Worm (Caenorhabditis elegans) whole organism, young adult: ENCODE results near the gene dnj-11.

Experiments
- B0019.2 ChIP-seq: fragments of 200-800 bp; sonication (Bioruptor generic); conservative IDR thresholded peaks from 2 replicates; pipeline ENCODE4 v1.3.6; 2022; ENCODE audit warnings: missing genetic modification reagents, missing genetic modification characterization, missing compliant biosample characterization
- B0035.1 ChIP-seq: sonication (generic microtip); optimal IDR thresholded peaks from 2 replicates; lab custom pipeline; 2016; ENCODE audit warnings: missing genetic modification characterization, mild to moderate bottlenecking, missing compliant biosample characterization, missing genotype, missing genetic modification reagents
- B0261.1 ChIP-seq: sonication (generic microtip); optimal IDR thresholded peaks from 2 replicates; lab custom pipeline; 2016; ENCODE audit warnings: mild to moderate bottlenecking, missing genetic modification characterization, moderate library complexity, missing compliant biosample characterization
- C06A6.2 ChIP-seq: fragments of 200-800 bp; sonication (Bioruptor generic); conservative IDR thresholded peaks from 2 replicates; pipeline ENCODE4 v1.3.6; 2022; ENCODE audit warnings: missing genetic modification characterization, missing compliant biosample characterization
- D2030.7 ChIP-seq: fragments of 200-800 bp; sonication (Bioruptor generic); IDR thresholded peaks from 2 replicates; pipeline ENCODE4 v1.3.6; 2022; ENCODE audit warnings: missing genetic modification reagents, missing genetic modification characterization, missing compliant biosample characterization
- F22D6.2 ChIP-seq: sonication (generic microtip); optimal IDR thresholded peaks from 2 replicates; lab custom pipeline; 2016; ENCODE audit warnings: mild to moderate bottlenecking, missing genetic modification characterization, missing compliant biosample characterization
- F23B12.7 ChIP-seq: sonication (generic microtip); optimal IDR thresholded peaks from 2 replicates; lab custom pipeline; 2017; ENCODE audit warnings: missing genetic modification characterization, mild to moderate bottlenecking, missing compliant biosample characterization, antibody characterized with exemption, moderate library complexity; ENCODE audit not compliant: insufficient read depth
- F37B4.10 ChIP-seq: fragments of 200-800 bp; sonication (Bioruptor generic); IDR thresholded peaks from 2 replicates; pipeline ENCODE4 v1.3.6; 2022; ENCODE audit warnings: missing genetic modification characterization, missing compliant biosample characterization
- F39B2.1 ChIP-seq: fragments of 200-800 bp; sonication (Bioruptor generic); IDR thresholded peaks from 2 replicates; pipeline ENCODE4 v1.3.6; 2022; ENCODE audit warnings: missing genetic modification reagents, missing genetic modification characterization, missing compliant biosample characterization
- F55B11.4 ChIP-seq: sonication (generic microtip); optimal IDR thresholded peaks from 2 replicates; lab custom pipeline; 2016; ENCODE audit warnings: missing compliant biosample characterization, missing genetic modification characterization, borderline replicate concordance; ENCODE audit not compliant: insufficient read depth
- F57A8.1 ChIP-seq: fragments of 200-800 bp; sonication (Bioruptor generic); optimal IDR thresholded peaks from 2 replicates; lab custom pipeline; 2018; ENCODE audit warnings: mild to moderate bottlenecking, missing genetic modification characterization, moderate library complexity, missing compliant biosample characterization
- K12H6.12 ChIP-seq: fragments of 200-800 bp; sonication (Bioruptor generic); optimal IDR thresholded peaks from 2 replicates; lab custom pipeline; 2018; ENCODE audit warnings: mild to moderate bottlenecking, missing genetic modification characterization, missing compliant biosample characterization
- T07F8.4 ChIP-seq: sonication (generic microtip); optimal IDR thresholded peaks from 2 replicates; lab custom pipeline; 2016; ENCODE audit warnings: mild to moderate bottlenecking, missing genetic modification characterization, moderate library complexity, missing compliant biosample characterization
- T26A5.8 ChIP-seq: sonication (generic microtip); optimal IDR thresholded peaks from 2 replicates; lab custom pipeline; 2016; ENCODE audit warnings: missing genetic modification characterization, missing compliant biosample characterization
- Y56A3A.18 ChIP-seq: fragments of 200-800 bp; sonication (Bioruptor generic); IDR thresholded peaks from 2 replicates; pipeline ENCODE4 v1.3.6; 2022; ENCODE audit warnings: missing genetic modification reagents, missing genetic modification characterization, missing compliant biosample characterization
- Y79H2A.3 ChIP-seq: fragments of 200-800 bp; sonication (Bioruptor generic); conservative IDR thresholded peaks from 2 replicates; pipeline ENCODE4 v1.3.6; 2022; ENCODE audit warnings: missing genetic modification reagents, missing genetic modification characterization, missing compliant biosample characterization
- ZK185.1 ChIP-seq: sonication (generic microtip); optimal IDR thresholded peaks from 2 replicates; lab custom pipeline; 2016; ENCODE audit warnings: mild to moderate bottlenecking, missing genetic modification characterization, missing compliant biosample characterization; ENCODE audit not compliant: poor library complexity, severe bottlenecking
- ama-1 ChIP-seq, 3 experiments: fragments of 150-350 bp in 1 of 3; sonication (generic microtip) in 2 of 3; optimal IDR thresholded peaks; 2 replicates each; lab custom pipeline; 2014 to 2018; ENCODE audit warnings: missing biosample characterization in 2 of 3, missing genetic modification characterization in 2 of 3, missing genetic modification reagents in 2 of 3
- athp-1 ChIP-seq: sonication (generic microtip); optimal IDR thresholded peaks from 2 replicates; lab custom pipeline; 2017; ENCODE audit warnings: mild to moderate bottlenecking, missing genetic modification characterization, missing compliant biosample characterization
- bed-1 ChIP-seq: fragments of 200-800 bp; sonication (Bioruptor generic); IDR thresholded peaks from 2 replicates; pipeline ENCODE4 v1.3.6; 2022; ENCODE audit warnings: missing genetic modification reagents, missing genetic modification characterization, missing compliant biosample characterization
- cebp-2 ChIP-seq: fragments of 200-800 bp; sonication (Bioruptor generic); IDR thresholded peaks from 2 replicates; pipeline ENCODE4 v1.3.6; 2022; ENCODE audit warnings: missing genetic modification characterization, missing compliant biosample characterization
- ceh-100 ChIP-seq: fragments of 200-800 bp; sonication (Bioruptor generic); IDR thresholded peaks from 2 replicates; pipeline ENCODE4 v1.3.6; 2022; ENCODE audit warnings: missing genetic modification reagents, missing genetic modification characterization, missing compliant biosample characterization
- dox-1 ChIP-seq: fragments of 200-800 bp; sonication (Bioruptor generic); IDR thresholded peaks from 2 replicates; pipeline ENCODE4 v1.3.6; 2022; ENCODE audit warnings: missing genetic modification reagents, missing genetic modification characterization, missing compliant biosample characterization
- dpl-1 ChIP-seq: fragments of 150-350 bp; optimal IDR thresholded peaks from 2 replicates; lab custom pipeline; 2014; ENCODE audit warnings: missing biosample characterization, missing genetic modification reagents, missing genetic modification characterization
- efl-1 ChIP-seq: fragments of 150-350 bp; optimal IDR thresholded peaks from 2 replicates; lab custom pipeline; 2014; ENCODE audit warnings: missing biosample characterization, missing genetic modification reagents, missing genetic modification characterization
- egrh-3 ChIP-seq: fragments of 200-800 bp; sonication (Bioruptor generic); IDR thresholded peaks from 2 replicates; pipeline ENCODE4 v1.3.6; 2022; ENCODE audit warnings: missing genetic modification reagents, missing genetic modification characterization, missing compliant biosample characterization
- ets-4 ChIP-seq: fragments of 200-800 bp; sonication (Bioruptor generic); optimal IDR thresholded peaks from 2 replicates; lab custom pipeline; 2018; ENCODE audit warnings: mild to moderate bottlenecking, missing genetic modification characterization, missing compliant biosample characterization
- gei-17 ChIP-seq: fragments of 200-800 bp; sonication (Bioruptor generic); optimal IDR thresholded peaks from 2 replicates; lab custom pipeline; 2018; ENCODE audit warnings: mild to moderate bottlenecking, missing genetic modification characterization, missing compliant biosample characterization
- hlh-26 ChIP-seq: fragments of 200-800 bp; sonication (Bioruptor generic); conservative IDR thresholded peaks from 2 replicates; pipeline ENCODE4 v1.3.6; 2022; ENCODE audit warnings: missing genetic modification reagents, missing genetic modification characterization, missing compliant biosample characterization
- hmg-1.2 ChIP-seq: fragments of 200-800 bp; sonication (Bioruptor generic); IDR thresholded peaks from 2 replicates; pipeline ENCODE4 v1.3.6; 2022; ENCODE audit warnings: missing genetic modification reagents, missing genetic modification characterization, missing compliant biosample characterization
- hrde-1 ChIP-seq: sonication (generic microtip); optimal IDR thresholded peaks from 2 replicates; lab custom pipeline; 2016; ENCODE audit warnings: missing genetic modification characterization, mild to moderate bottlenecking, missing compliant biosample characterization, moderate library complexity, missing genotype, missing genetic modification reagents, borderline replicate concordance
- lag-1 ChIP-seq: fragments of 200-800 bp; sonication (Bioruptor generic); IDR thresholded peaks from 2 replicates; pipeline ENCODE4 v1.3.6; 2022; ENCODE audit warnings: missing genetic modification reagents, missing genetic modification characterization, missing compliant biosample characterization
- let-526 ChIP-seq: fragments of 200-800 bp; sonication (Bioruptor generic); IDR thresholded peaks from 2 replicates; pipeline ENCODE4 v1.3.6; 2022; ENCODE audit warnings: missing genetic modification reagents, missing genetic modification characterization, missing compliant biosample characterization
- lin-40 ChIP-seq: sonication (generic microtip); optimal IDR thresholded peaks from 2 replicates; lab custom pipeline; 2016; ENCODE audit warnings: missing genetic modification characterization, mild to moderate bottlenecking, missing compliant biosample characterization, missing genotype, missing genetic modification reagents
- mel-28 ChIP-seq: sonication (generic microtip); optimal IDR thresholded peaks from 2 replicates; lab custom pipeline; 2016; ENCODE audit warnings: borderline replicate concordance, mild to moderate bottlenecking, missing genetic modification characterization, missing compliant biosample characterization
- pbrm-1 ChIP-seq: fragments of 200-800 bp; sonication (Bioruptor generic); IDR thresholded peaks from 2 replicates; pipeline ENCODE4 v1.3.6; 2022; ENCODE audit warnings: missing genetic modification reagents, missing genetic modification characterization, missing compliant biosample characterization
- rcor-1 ChIP-seq: fragments of 200-800 bp; sonication (Bioruptor generic); IDR thresholded peaks from 2 replicates; pipeline ENCODE4 v1.3.6; 2022; ENCODE audit warnings: missing genetic modification reagents, missing genetic modification characterization, missing compliant biosample characterization
- repo-1 ChIP-seq: sonication (generic microtip); optimal IDR thresholded peaks from 2 replicates; lab custom pipeline; 2017; ENCODE audit warnings: mild to moderate bottlenecking, missing genetic modification characterization, missing compliant biosample characterization
- sea-2 ChIP-seq: fragments of 200-800 bp; sonication (Bioruptor generic); IDR thresholded peaks from 2 replicates; pipeline ENCODE4 v1.3.6; 2022; ENCODE audit warnings: missing genetic modification characterization, missing compliant biosample characterization
- snpc-3.4 ChIP-seq: sonication (generic microtip); optimal IDR thresholded peaks from 2 replicates; lab custom pipeline; 2017; ENCODE audit warnings: missing genetic modification characterization, mild to moderate bottlenecking, missing compliant biosample characterization, antibody characterized with exemption, moderate library complexity, missing genotype, missing genetic modification reagents
- snpc-4 ChIP-seq, 5 experiments: fragments of 150-350 bp in 1 of 5; sonication (generic microtip) in 4 of 5; optimal IDR thresholded peaks; 2 replicates each; lab custom pipeline; 2014 to 2018; ENCODE audit warnings: missing genetic modification characterization in 5 of 5, missing biosample characterization in 3 of 5, antibody characterized with exemption in 2 of 5, mild to moderate bottlenecking in 2 of 5, missing compliant biosample characterization in 2 of 5, missing genotype in 2 of 5, moderate library complexity in 2 of 5, missing genetic modification reagents in 1 of 5
- tlf-1 ChIP-seq: fragments of 200-800 bp; sonication (Bioruptor generic); optimal IDR thresholded peaks from 2 replicates; lab custom pipeline; 2018; ENCODE audit warnings: mild to moderate bottlenecking, missing genetic modification characterization, missing compliant biosample characterization
- unc-62 ChIP-seq: fragments of 150-350 bp; optimal IDR thresholded peaks from 2 replicates; lab custom pipeline; 2014; ENCODE audit warnings: missing biosample characterization, missing genetic modification reagents, missing genetic modification characterization
- zim-3 ChIP-seq: sonication (generic microtip); optimal IDR thresholded peaks from 2 replicates; lab custom pipeline; 2017; ENCODE audit warnings: mild to moderate bottlenecking, missing genetic modification characterization, moderate library complexity, missing compliant biosample characterization
- ztf-22 ChIP-seq: fragments of 200-800 bp; sonication (Bioruptor generic); optimal IDR thresholded peaks from 2 replicates; lab custom pipeline; 2018; ENCODE audit warnings: mild to moderate bottlenecking, missing genetic modification characterization, moderate library complexity, missing compliant biosample characterization
- ztf-6 ChIP-seq: fragments of 200-800 bp; sonication (Bioruptor generic); IDR thresholded peaks from 2 replicates; pipeline ENCODE4 v1.3.6; 2022; ENCODE audit warnings: missing genetic modification reagents, missing genetic modification characterization, missing compliant biosample characterization

dnj-11 gene

DNA sequence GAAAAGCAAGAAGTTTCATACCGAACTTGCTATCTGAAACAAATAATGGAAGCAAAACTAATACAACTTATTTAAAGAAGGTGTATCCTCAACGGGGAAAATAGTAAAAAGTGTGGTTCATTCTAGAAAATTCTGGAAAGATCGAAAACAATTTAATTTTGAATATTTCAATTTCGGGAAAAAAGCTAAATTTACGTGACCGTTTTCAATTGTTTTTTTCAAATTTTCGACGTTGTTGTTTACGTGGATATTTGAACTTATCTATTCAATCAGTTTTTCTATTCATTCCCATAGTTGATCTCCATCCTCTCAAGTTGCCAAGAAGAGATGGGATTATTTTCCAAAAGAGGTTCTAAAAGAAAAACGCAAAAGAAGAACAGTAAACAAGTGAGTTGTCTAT, 49.8 kb upstream of the dnj-11 start, which contains the start of gene C01G5.3:
C01G5.3 (plus strand) TSS at position 301 of the 400 bp plus-strand sequence.
- TF ChIP-seq dpl-1 (GFP tag; lab: Kevin White, UChicago) (no peak), sea-2 (no peak), lin-40 (tag; lab: Kevin White, UChicago) (no peak), athp-1 (tag; lab: Kevin White, UChicago) (no peak), T07F8.4 (tag; lab: Kevin White, UChicago) (no peak), ztf-22 (GFP tag; lab: Kevin White, UChicago) (no peak), F55B11.4 (tag; lab: Kevin White, UChicago) (no peak), tlf-1 (GFP tag; lab: Kevin White, UChicago) (no peak), D2030.7 (GFP tag; lab: Robert Waterston, UW) (no peak), ZK185.1 (tag; lab: Kevin White, UChicago) (no peak), hlh-26 (no peak), B0035.1 (tag; lab: Kevin White, UChicago) (no peak), let-526 (GFP tag; lab: Robert Waterston, UW) (no peak), mel-28 (tag; lab: Kevin White, UChicago) (no peak), snpc-4 (GFP tag; optimal IDR thresholded peaks at IDR 0.05; lab: Kevin White, UChicago) (no peak), snpc-4 (tag; optimal IDR thresholded peaks at IDR 0.05; lab: Kevin White, UChicago) (no peak), F39B2.1 (GFP tag; lab: Robert Waterston, UW) (no peak), cebp-2 (no peak)

DNA sequence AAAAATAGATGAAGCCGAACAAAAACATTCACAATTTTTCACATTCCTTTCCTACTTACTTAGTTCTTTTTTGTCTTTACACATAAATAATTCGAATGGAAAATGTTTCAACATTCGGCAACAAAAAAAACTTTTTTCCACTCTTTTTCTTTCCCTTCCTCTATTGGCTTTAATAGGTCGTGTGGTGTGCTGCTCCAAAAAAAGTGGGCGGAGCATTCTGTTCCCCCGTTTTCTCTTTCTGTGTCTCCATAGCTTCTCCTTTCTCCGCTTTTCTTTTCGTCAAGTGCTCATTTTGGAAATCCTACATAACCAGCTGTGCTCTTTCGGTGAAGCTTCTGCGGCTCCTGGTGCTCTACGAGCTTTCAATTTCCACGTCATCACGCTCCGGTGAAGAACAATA, 44.2 kb upstream of the dnj-11 start, which contains the start of gene C01G5.25:
C01G5.25 (plus strand) TSS at position 250 of the 400 bp plus-strand sequence.
- no peak for TF ChIP-seq ztf-6 (GFP tag; lab: Robert Waterston, UW)
- no peak for TF ChIP-seq F23B12.7 (tag; lab: Kevin White, UChicago)
- TF ChIP-seq ceh-100, result no peak
- no peak for TF ChIP-seq hmg-1.2
- TF ChIP-seq ama-1 (optimal IDR thresholded peaks at IDR 0.05; lab: Kevin White, UChicago), result no peak
- no peak for TF ChIP-seq ama-1 (GFP tag; optimal IDR thresholded peaks at IDR 0.05; lab: Kevin White, UChicago)
- TF ChIP-seq dox-1, result no peak
- no peak for TF ChIP-seq unc-62 (GFP tag; lab: Kevin White, UChicago)
- TF ChIP-seq egrh-3 (GFP tag; lab: Robert Waterston, UW), result no peak
- TF ChIP-seq F57A8.1, result no peak
- TF ChIP-seq lag-1, result no peak
- TF ChIP-seq hrde-1 (tag; lab: Kevin White, UChicago), result no peak
- TF ChIP-seq zim-3 (tag; lab: Kevin White, UChicago), result no peak
- no peak for TF ChIP-seq repo-1 (tag; lab: Kevin White, UChicago)
- no peak for TF ChIP-seq Y79H2A.3 (GFP tag; lab: Robert Waterston, UW)
- TF ChIP-seq T26A5.8, result no peak
- TF ChIP-seq F22D6.2 (tag; lab: Kevin White, UChicago), result no peak

DNA sequence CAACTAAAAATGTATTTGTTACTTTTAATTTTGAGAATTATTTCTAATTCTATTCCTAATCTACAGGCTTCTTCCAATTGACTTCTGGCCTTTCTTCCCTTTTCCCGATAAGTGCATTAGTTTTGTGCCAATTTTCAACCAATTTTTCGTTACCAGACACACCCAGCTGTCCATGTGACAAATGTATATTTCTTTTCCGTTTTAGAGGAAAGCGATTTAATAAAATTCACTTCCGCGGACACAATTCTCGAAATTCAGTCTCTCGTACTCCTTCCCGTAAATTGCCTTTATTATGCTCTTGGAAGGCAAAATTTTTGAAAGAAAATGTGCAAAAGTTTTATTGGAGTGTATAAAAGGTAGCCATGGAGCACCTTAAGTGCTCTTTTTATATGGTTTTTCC, 42.7 kb upstream of the dnj-11 start:
- TF ChIP-seq tlf-1 (GFP tag; lab: Kevin White, UChicago) (no peak), bed-1 (no peak), rcor-1 (GFP tag; lab: Robert Waterston, UW) (no peak), B0261.1 (no peak), efl-1 (GFP tag; lab: Kevin White, UChicago) (no peak), F37B4.10 (GFP tag; lab: Robert Waterston, UW) (no peak), K12H6.12 (tag; lab: Kevin White, UChicago) (no peak), gei-17 (GFP tag; lab: Kevin White, UChicago) (no peak), B0019.2 (GFP tag; lab: Robert Waterston, UW) (no peak), pbrm-1 (GFP tag; lab: Robert Waterston, UW) (no peak), Y56A3A.18 (GFP tag; lab: Robert Waterston, UW) (no peak), ets-4 (no peak), C06A6.2 (GFP tag; lab: Robert Waterston, UW) (no peak), T07F8.4 (tag; lab: Kevin White, UChicago) (no peak), F39B2.1 (GFP tag; lab: Robert Waterston, UW) (no peak), snpc-3.4 (tag; lab: Kevin White, UChicago) (no peak), ceh-100 (no peak)
